ENCODE assay signal across 1 fruit fly cellular context in genomic region chr3L:17557215-17557904, dm6.
TF ChIP-seq lines count a peak whose summit lies in the region.

Gene CycT, minus strand, starts transcription at chr3L:17557788.

TF ChIP-seq in whole organism, embryonic, 481 proteins besides CTCF, POLR2A, EP300 and RAD21 (continued from another document):
- TF ChIP-seq NfI (GFP tag; optimal IDR thresholded peaks at IDR 0.05; lab: Kevin White, UChicago) = peak; percentile 50
- no peak for TF ChIP-seq crc (GFP tag; optimal IDR thresholded peaks at IDR 0.05; lab: Kevin White, UChicago)
- no peak for TF ChIP-seq CG30431 (GFP tag; optimal IDR thresholded peaks at IDR 0.05; lab: Kevin White, UChicago)
- TF ChIP-seq MESR4 (GFP tag; optimal IDR thresholded peaks at IDR 0.05; lab: Kevin White, UChicago) = peak; percentile 98
- TF ChIP-seq CG9609 (GFP tag; optimal IDR thresholded peaks at IDR 0.05; lab: Kevin White, UChicago) = peak; percentile 8
- peak; percentile 95 for TF ChIP-seq CG3995 (GFP tag; optimal IDR thresholded peaks at IDR 0.05; lab: Kevin White, UChicago)
- TF ChIP-seq tll (GFP tag; optimal IDR thresholded peaks at IDR 0.05; lab: Kevin White, UChicago) = no peak
- no peak for TF ChIP-seq cato (GFP tag; optimal IDR thresholded peaks at IDR 0.05; lab: Kevin White, UChicago; ENCODE audit: borderline replicate concordance)
- TF ChIP-seq Trl (optimal IDR thresholded peaks at IDR 0.05; lab: Kevin White, UChicago) = no peak
- TF ChIP-seq Trl (GFP tag; optimal IDR thresholded peaks at IDR 0.05; lab: Kevin White, UChicago) = no peak
- TF ChIP-seq insv (GFP tag; optimal IDR thresholded peaks at IDR 0.05; lab: Kevin White, UChicago) = peak in 1 of 2 experiments; percentile 52
- no peak for TF ChIP-seq CG1792 (GFP tag; optimal IDR thresholded peaks at IDR 0.05; lab: Kevin White, UChicago)
- no peak for TF ChIP-seq jigr1 (GFP tag; IDR thresholded peaks at IDR 0.05; lab: Robert Waterston, UW)
- TF ChIP-seq hth (optimal IDR thresholded peaks at IDR 0.05; lab: Kevin White, UChicago) = no peak
- peak; percentile 36 for TF ChIP-seq tna (GFP tag; IDR thresholded peaks at IDR 0.05; lab: Robert Waterston, UW; ENCODE audit: partially characterized antibody)
- no peak for TF ChIP-seq Elba2 (GFP tag; optimal IDR thresholded peaks at IDR 0.05; lab: Kevin White, UChicago)
- no peak for TF ChIP-seq CG4820 (GFP tag; optimal IDR thresholded peaks at IDR 0.05; lab: Kevin White, UChicago)
- peak; percentile 85 for TF ChIP-seq CG8478 (optimal IDR thresholded peaks at IDR 0.05; lab: Kevin White, UChicago)
- TF ChIP-seq CG12659 (GFP tag; optimal IDR thresholded peaks at IDR 0.05; lab: Kevin White, UChicago) = peak; percentile 94
- TF ChIP-seq dmrt11E (tag; optimal IDR thresholded peaks at IDR 0.05; lab: Kevin White, UChicago) = no peak
- no peak for TF ChIP-seq zfh2 (GFP tag; optimal IDR thresholded peaks at IDR 0.05; lab: Kevin White, UChicago)
- no peak for TF ChIP-seq CG6689 (GFP tag; IDR thresholded peaks at IDR 0.05; lab: Robert Waterston, UW)
- TF ChIP-seq CG3838 (GFP tag; optimal IDR thresholded peaks at IDR 0.05; lab: Kevin White, UChicago) = no peak
- TF ChIP-seq BEAF-32 (GFP tag; optimal IDR thresholded peaks at IDR 0.05; lab: Kevin White, UChicago) = peak; percentile 92
- no peak for TF ChIP-seq CG8281 (tag; optimal IDR thresholded peaks at IDR 0.05; lab: Kevin White, UChicago)
- TF ChIP-seq CG12769 (tag; optimal IDR thresholded peaks at IDR 0.05; lab: Kevin White, UChicago) = peak; percentile 16
- TF ChIP-seq CG4730 (GFP tag; IDR thresholded peaks at IDR 0.05; lab: Robert Waterston, UW) = no peak
- TF ChIP-seq Opbp (GFP tag; IDR thresholded peaks at IDR 0.05; lab: Robert Waterston, UW; ENCODE audit: partially characterized antibody) = peak; percentile 92
- no peak for TF ChIP-seq Kr (GFP tag; optimal IDR thresholded peaks at IDR 0.05; lab: Kevin White, UChicago)
- TF ChIP-seq bigmax (GFP tag; optimal IDR thresholded peaks at IDR 0.05; lab: Kevin White, UChicago) = no peak
- no peak; the same call in 1 of the 2 replicates for TF ChIP-seq CG9932 (GFP tag; IDR thresholded peaks at IDR 0.05; lab: Robert Waterston, UW)
- peak; percentile 72 for TF ChIP-seq sd (tag; optimal IDR thresholded peaks at IDR 0.05; lab: Kevin White, UChicago)
- TF ChIP-seq crp (GFP tag; optimal IDR thresholded peaks at IDR 0.05; lab: Kevin White, UChicago) = peak in 1 of 2 experiments; percentile 18
- TF ChIP-seq zen (tag; optimal IDR thresholded peaks at IDR 0.05; lab: Kevin White, UChicago) = peak; percentile 53
- peak; percentile 30 for TF ChIP-seq exex (tag; optimal IDR thresholded peaks at IDR 0.05; lab: Kevin White, UChicago)
- TF ChIP-seq CG18764 (GFP tag; optimal IDR thresholded peaks at IDR 0.05; lab: Kevin White, UChicago) = no peak
- TF ChIP-seq ttk (GFP tag; IDR thresholded peaks at IDR 0.05; lab: Robert Waterston, UW) = no peak
- TF ChIP-seq CG8765 (GFP tag; IDR thresholded peaks at IDR 0.05; lab: Robert Waterston, UW) = no peak
- TF ChIP-seq nau (GFP tag; optimal IDR thresholded peaks at IDR 0.05; lab: Kevin White, UChicago) = no peak
- no peak for TF ChIP-seq CG8089 (GFP tag; optimal IDR thresholded peaks at IDR 0.05; lab: Kevin White, UChicago)
- no peak for TF ChIP-seq gem (tag; optimal IDR thresholded peaks at IDR 0.05; lab: Kevin White, UChicago)
- TF ChIP-seq fd64A (GFP tag; optimal IDR thresholded peaks at IDR 0.05; lab: Kevin White, UChicago) = peak; percentile 39
- TF ChIP-seq ind (GFP tag; optimal IDR thresholded peaks at IDR 0.05; lab: Kevin White, UChicago) = no peak
- no peak for TF ChIP-seq abd-A (tag; optimal IDR thresholded peaks at IDR 0.05; lab: Kevin White, UChicago)
- TF ChIP-seq CG2129 (GFP tag; IDR thresholded peaks at IDR 0.05; lab: Robert Waterston, UW; ENCODE audit: partially characterized antibody) = peak; percentile 83
- TF ChIP-seq ci (GFP tag; IDR thresholded peaks at IDR 0.05; lab: Robert Waterston, UW) = peak; percentile 63; the same call in 2 of the 3 replicates
- TF ChIP-seq CG18011 (GFP tag; optimal IDR thresholded peaks at IDR 0.05; lab: Kevin White, UChicago) = peak; percentile 32
- no peak for TF ChIP-seq Hr51 (GFP tag; optimal IDR thresholded peaks at IDR 0.05; lab: Kevin White, UChicago)
- 0 out of 2 replicates have a peak, but pooled peaks have one; percentile 39 for TF ChIP-seq CG17328 (GFP tag; IDR thresholded peaks at IDR 0.05; lab: Robert Waterston, UW)
- no peak for TF ChIP-seq B-H1 (GFP tag; IDR thresholded peaks at IDR 0.05; lab: Robert Waterston, UW)
- TF ChIP-seq CG10147 (GFP tag; optimal IDR thresholded peaks at IDR 0.05; lab: Kevin White, UChicago) = peak; percentile 61
- TF ChIP-seq CG10979 (tag; optimal IDR thresholded peaks at IDR 0.05; lab: Kevin White, UChicago) = peak; percentile 27
- peak; percentile 15 for TF ChIP-seq Asciz (GFP tag; optimal IDR thresholded peaks at IDR 0.05; lab: Kevin White, UChicago)
- TF ChIP-seq Dip2 (GFP tag; IDR thresholded peaks at IDR 0.05; lab: Robert Waterston, UW) = no peak
- no peak for TF ChIP-seq Gsc (GFP tag; IDR thresholded peaks at IDR 0.05; lab: Robert Waterston, UW)
- TF ChIP-seq lola (GFP tag; optimal IDR thresholded peaks at IDR 0.05; lab: Kevin White, UChicago) = peak in 1 of 3 experiments; percentile 23
- TF ChIP-seq CG16863 (GFP tag; optimal IDR thresholded peaks at IDR 0.05; lab: Kevin White, UChicago) = no peak
- TF ChIP-seq CG9437 (GFP tag; optimal IDR thresholded peaks at IDR 0.05; lab: Kevin White, UChicago) = peak; percentile 19
- TF ChIP-seq mirr (GFP tag; optimal IDR thresholded peaks at IDR 0.05; lab: Kevin White, UChicago) = peak; percentile 79
- peak; percentile 37; the same call in 1 of the 2 replicates for TF ChIP-seq CG32772 (GFP tag; IDR thresholded peaks at IDR 0.05; lab: Robert Waterston, UW)
- peak; percentile 78 for TF ChIP-seq E2f2 (GFP tag; IDR thresholded peaks at IDR 0.05; lab: Robert Waterston, UW)
- peak; percentile 52 for TF ChIP-seq CG13775 (GFP tag; optimal IDR thresholded peaks at IDR 0.05; lab: Kevin White, UChicago)
- TF ChIP-seq CG15601 (tag; optimal IDR thresholded peaks at IDR 0.05; lab: Kevin White, UChicago) = peak; percentile 60
- peak; percentile 6 for TF ChIP-seq Dek (tag; optimal IDR thresholded peaks at IDR 0.05; lab: Kevin White, UChicago)
- TF ChIP-seq CG1602 (GFP tag; optimal IDR thresholded peaks at IDR 0.05; lab: Kevin White, UChicago) = no peak
- no peak for TF ChIP-seq CG4282 (GFP tag; optimal IDR thresholded peaks at IDR 0.05; lab: Kevin White, UChicago)
- TF ChIP-seq CG10462 (GFP tag; optimal IDR thresholded peaks at IDR 0.05; lab: Kevin White, UChicago) = no peak
- TF ChIP-seq lmd (GFP tag; IDR thresholded peaks at IDR 0.05; lab: Robert Waterston, UW) = no peak
- TF ChIP-seq ATbp (GFP tag; optimal IDR thresholded peaks at IDR 0.05; lab: Kevin White, UChicago) = no peak
- no peak for TF ChIP-seq pnt (GFP tag; optimal IDR thresholded peaks at IDR 0.05; lab: Kevin White, UChicago)
- TF ChIP-seq CG6654 (GFP tag; optimal IDR thresholded peaks at IDR 0.05; lab: Kevin White, UChicago) = no peak
- peak; percentile 79 for TF ChIP-seq CG13296 (GFP tag; optimal IDR thresholded peaks at IDR 0.05; lab: Kevin White, UChicago)
- TF ChIP-seq CG14050 (GFP tag; IDR thresholded peaks at IDR 0.05; lab: Robert Waterston, UW) = no peak
- no peak for TF ChIP-seq sisA (GFP tag; IDR thresholded peaks at IDR 0.05; lab: Robert Waterston, UW)
- no peak for TF ChIP-seq Lim3 (GFP tag; IDR thresholded peaks at IDR 0.05; lab: Robert Waterston, UW)
- TF ChIP-seq CG10321 (GFP tag; IDR thresholded peaks at IDR 0.05; lab: Robert Waterston, UW) = no peak
- no peak for TF ChIP-seq CG7357 (GFP tag; IDR thresholded peaks at IDR 0.05; lab: Robert Waterston, UW)
- peak; percentile 88 for TF ChIP-seq unc-4 (GFP tag; IDR thresholded peaks at IDR 0.05; lab: Robert Waterston, UW; ENCODE audit: partially characterized antibody)
- peak; percentile 87 for TF ChIP-seq crol (GFP tag; IDR thresholded peaks at IDR 0.05; lab: Robert Waterston, UW)
- no peak for TF ChIP-seq da (GFP tag; optimal IDR thresholded peaks at IDR 0.05; lab: Kevin White, UChicago)
- no peak for TF ChIP-seq CG15011 (GFP tag; optimal IDR thresholded peaks at IDR 0.05; lab: Kevin White, UChicago)
- no peak for TF ChIP-seq Six4 (GFP tag; optimal IDR thresholded peaks at IDR 0.05; lab: Kevin White, UChicago)
- TF ChIP-seq CG4328 (GFP tag; optimal IDR thresholded peaks at IDR 0.05; lab: Kevin White, UChicago) = peak; percentile 55
- no peak for TF ChIP-seq fd102C (GFP tag; optimal IDR thresholded peaks at IDR 0.05; lab: Kevin White, UChicago)
- no peak for TF ChIP-seq Usf (GFP tag; optimal IDR thresholded peaks at IDR 0.05; lab: Kevin White, UChicago)
- peak; percentile 82 for TF ChIP-seq sna (GFP tag; IDR thresholded peaks at IDR 0.05; lab: Robert Waterston, UW; ENCODE audit: partially characterized antibody)
- TF ChIP-seq CG30020 (tag; optimal IDR thresholded peaks at IDR 0.05; lab: Kevin White, UChicago) = peak; percentile 50
- peak; percentile 33 for TF ChIP-seq jumu (GFP tag; optimal IDR thresholded peaks at IDR 0.05; lab: Kevin White, UChicago)
- no peak for TF ChIP-seq NFAT (GFP tag; IDR thresholded peaks at IDR 0.05; lab: Robert Waterston, UW)
- no peak for TF ChIP-seq Gug (GFP tag; IDR thresholded peaks at IDR 0.05; lab: Robert Waterston, UW)
- TF ChIP-seq CG11398 (GFP tag; optimal IDR thresholded peaks at IDR 0.05; lab: Kevin White, UChicago) = peak; percentile 22
- TF ChIP-seq gro (GFP tag; optimal IDR thresholded peaks at IDR 0.05; lab: Kevin White, UChicago) = peak; percentile 32
- TF ChIP-seq Hr3 (GFP tag; optimal IDR thresholded peaks at IDR 0.05; lab: Kevin White, UChicago) = no peak
- peak; percentile 74 for TF ChIP-seq pfk (GFP tag; optimal IDR thresholded peaks at IDR 0.05; lab: Kevin White, UChicago)
- peak; percentile 25 for TF ChIP-seq run (tag; optimal IDR thresholded peaks at IDR 0.05; lab: Kevin White, UChicago)
- no peak for TF ChIP-seq lilli (GFP tag; optimal IDR thresholded peaks at IDR 0.05; lab: Kevin White, UChicago)
- TF ChIP-seq dysf (GFP tag; IDR thresholded peaks at IDR 0.05; lab: Robert Waterston, UW) = no peak
- TF ChIP-seq MTF-1 (GFP tag; optimal IDR thresholded peaks at IDR 0.05; lab: Kevin White, UChicago; ENCODE audit: borderline replicate concordance) = peak; percentile 9
- no peak for TF ChIP-seq CG7839 (tag; optimal IDR thresholded peaks at IDR 0.05; lab: Kevin White, UChicago)
- TF ChIP-seq CG10654 (GFP tag; optimal IDR thresholded peaks at IDR 0.05; lab: Kevin White, UChicago) = no peak
- TF ChIP-seq inv (GFP tag; IDR thresholded peaks at IDR 0.05; lab: Robert Waterston, UW; ENCODE audit: partially characterized antibody) = peak; percentile 84
- no peak for TF ChIP-seq CG11723 (GFP tag; optimal IDR thresholded peaks at IDR 0.05; lab: Kevin White, UChicago)
- TF ChIP-seq ranshi (GFP tag; IDR thresholded peaks at IDR 0.05; lab: Robert Waterston, UW) = no peak
- TF ChIP-seq CG43689 (GFP tag; IDR thresholded peaks at IDR 0.05; lab: Robert Waterston, UW) = no peak
- TF ChIP-seq CG5180 (GFP tag; optimal IDR thresholded peaks at IDR 0.05; lab: Kevin White, UChicago) = no peak
- no peak for TF ChIP-seq CG9876 (GFP tag; optimal IDR thresholded peaks at IDR 0.05; lab: Kevin White, UChicago)
- TF ChIP-seq CG2875 (GFP tag; optimal IDR thresholded peaks at IDR 0.05; lab: Kevin White, UChicago) = no peak
- TF ChIP-seq CG6683 (GFP tag; optimal IDR thresholded peaks at IDR 0.05; lab: Kevin White, UChicago) = no peak
- TF ChIP-seq stc (GFP tag; IDR thresholded peaks at IDR 0.05; lab: Robert Waterston, UW) = no peak
- TF ChIP-seq chinmo (GFP tag; IDR thresholded peaks at IDR 0.05; lab: Robert Waterston, UW; ENCODE audit: partially characterized antibody) = peak; percentile 70; the same call in 1 of the 4 replicates
- no peak for TF ChIP-seq ken (GFP tag; IDR thresholded peaks at IDR 0.05; lab: Robert Waterston, UW)
- TF ChIP-seq Ets97D (GFP tag; optimal IDR thresholded peaks at IDR 0.05; lab: Kevin White, UChicago) = peak; percentile 97
- no peak for TF ChIP-seq CG11247 (GFP tag; IDR thresholded peaks at IDR 0.05; lab: Robert Waterston, UW)
- TF ChIP-seq CG2712 (tag; optimal IDR thresholded peaks at IDR 0.05; lab: Kevin White, UChicago) = peak; percentile 42
- no peak for TF ChIP-seq Mrtf (GFP tag; IDR thresholded peaks at IDR 0.05; lab: Robert Waterston, UW)
- no peak for TF ChIP-seq CG4360 (GFP tag; IDR thresholded peaks at IDR 0.05; lab: Robert Waterston, UW)
- TF ChIP-seq kah (GFP tag; optimal IDR thresholded peaks at IDR 0.05; lab: Kevin White, UChicago) = no peak
- no peak for TF ChIP-seq mam (GFP tag; optimal IDR thresholded peaks at IDR 0.05; lab: Kevin White, UChicago)
- TF ChIP-seq Atf6 (GFP tag; IDR thresholded peaks at IDR 0.05; lab: Robert Waterston, UW) = peak; percentile 25; the same call in 1 of the 2 replicates
- peak; percentile 19; the same call in 1 of the 2 replicates for TF ChIP-seq sob (GFP tag; IDR thresholded peaks at IDR 0.05; lab: Robert Waterston, UW)
- no peak for TF ChIP-seq CG1832 (GFP tag; optimal IDR thresholded peaks at IDR 0.05; lab: Kevin White, UChicago)
- TF ChIP-seq sqz (GFP tag; optimal IDR thresholded peaks at IDR 0.05; lab: Kevin White, UChicago) = peak; percentile 95
- peak; percentile 38 for TF ChIP-seq lbe (GFP tag; optimal IDR thresholded peaks at IDR 0.05; lab: Kevin White, UChicago)
- no peak for TF ChIP-seq CG7745 (tag; optimal IDR thresholded peaks at IDR 0.05; lab: Kevin White, UChicago)
- no peak for TF ChIP-seq cas (GFP tag; IDR thresholded peaks at IDR 0.05; lab: Robert Waterston, UW)
- TF ChIP-seq CG12942 (GFP tag; optimal IDR thresholded peaks at IDR 0.05; lab: Kevin White, UChicago) = no peak
- peak; percentile 78 for TF ChIP-seq caup (GFP tag; optimal IDR thresholded peaks at IDR 0.05; lab: Kevin White, UChicago; ENCODE audit: severe bottlenecking)
- no peak for TF ChIP-seq CG2202 (tag; optimal IDR thresholded peaks at IDR 0.05; lab: Kevin White, UChicago)
- TF ChIP-seq CG16779 (GFP tag; IDR thresholded peaks at IDR 0.05; lab: Robert Waterston, UW) = no peak
- TF ChIP-seq CG13424 (tag; optimal IDR thresholded peaks at IDR 0.05; lab: Kevin White, UChicago) = no peak
- no peak for TF ChIP-seq CG3726 (GFP tag; IDR thresholded peaks at IDR 0.05; lab: Robert Waterston, UW)
- peak; percentile 50 for TF ChIP-seq CG13894 (tag; optimal IDR thresholded peaks at IDR 0.05; lab: Kevin White, UChicago)
- TF ChIP-seq eyg (GFP tag; optimal IDR thresholded peaks at IDR 0.05; lab: Kevin White, UChicago) = no peak
- no peak for TF ChIP-seq sim (GFP tag; IDR thresholded peaks at IDR 0.05; lab: Robert Waterston, UW)
